Worm (Caenorhabditis elegans): ENCODE data around the gene arl-6.

- no peak for TF ChIP-seq ztf-23 (GFP tag; IDR thresholded peaks at IDR 0.05)
- no peak for TF ChIP-seq flt-1 (GFP tag; IDR thresholded peaks at IDR 0.05)
- no peak for TF ChIP-seq ztf-29 (GFP tag; IDR thresholded peaks at IDR 0.05)
These were observed at the start of gene arl-6 for ce11 chrIII:4814730-4815129.
